Fruit fly (Drosophila melanogaster) whole organism: ENCODE results near the gene Alp12.

ENCODE experiments used
- CG8478 ChIP-seq: fragments of >200 bp; optimal IDR thresholded peaks from 2 replicates; lab custom pipeline; 2018; ENCODE audit warnings: inconsistent platforms
- Dll ChIP-seq: fragments of >200 bp; optimal IDR thresholded peaks from 2 replicates; lab custom pipeline; 2017
- EcR ChIP-seq, 2 experiments: fragments of >200 bp; optimal IDR thresholded peaks; 2 replicates each; lab custom pipeline; 2017; ENCODE audit warnings: missing biosample characterization in 2 of 2, missing genetic modification characterization in 2 of 2, missing genetic modification reagents in 2 of 2
- pan ChIP-seq: fragments of >200 bp; optimal IDR thresholded peaks from 2 replicates; lab custom pipeline; 2017
- psq ChIP-seq: fragments of >200 bp; optimal IDR thresholded peaks from 2 replicates; lab custom pipeline; 2017
- usp ChIP-seq: fragments of >200 bp; optimal IDR thresholded peaks from 2 replicates; lab custom pipeline; 2017; ENCODE audit warnings: missing biosample characterization, missing genetic modification characterization, mixed read lengths

The Alp12 gene

dm6 chr2L:19444734-19445140, 20.9 kb downstream of the Alp12 start, which contains the start of gene Hs2st:
Gene Hs2st (minus strand): TSS chr2L:19444750.
- TF ChIP-seq CG8478 (lab: Kevin White, UChicago) (no peak), pan (no peak), Dll (no peak), usp (GFP tag; lab: Kevin White, UChicago) (no peak), EcR (GFP tag; optimal IDR thresholded peaks at IDR 0.05; lab: Kevin White, UChicago) (no peak), psq (no peak)

dm6 chr2L:19452535-19453317, 28.9 kb downstream of the Alp12 start:
- TF ChIP-seq EcR (GFP tag; optimal IDR thresholded peaks at IDR 0.05; lab: Kevin White, UChicago) (no peak), pan (no peak)

- TF ChIP-seq CG8478 (lab: Kevin White, UChicago) (no peak), Dll (no peak)
Observed at dm6 chr2L:19453381-19453780, 29.5 kb downstream of the Alp12 start, which contains the start of gene Top2. Gene Top2 (minus strand): TSS chr2L:19453490.

dm6 chr2L:19454070-19454751, 30.4 kb downstream of the Alp12 start, which contains the start of gene CG10026:
Gene CG10026 (plus strand): TSS chr2L:19454256.
- no peak for TF ChIP-seq pan
- peak in 1 of 2 experiments; percentile 93 for TF ChIP-seq EcR (GFP tag; optimal IDR thresholded peaks at IDR 0.05; lab: Kevin White, UChicago)

dm6 chr2L:19455209-19455608, 31.4 kb downstream of the Alp12 start:
- no peak for TF ChIP-seq EcR (GFP tag; optimal IDR thresholded peaks at IDR 0.05; lab: Kevin White, UChicago)
- no peak for TF ChIP-seq CG8478 (lab: Kevin White, UChicago)
- no peak for TF ChIP-seq Dll
- no peak for TF ChIP-seq psq
- TF ChIP-seq usp (GFP tag; lab: Kevin White, UChicago) = no peak

dm6 chr2L:19455723-19456122, 31.9 kb downstream of the Alp12 start:
- TF ChIP-seq pan (no peak), usp (GFP tag; lab: Kevin White, UChicago) (no peak), CG8478 (lab: Kevin White, UChicago) (no peak), EcR (GFP tag; optimal IDR thresholded peaks at IDR 0.05; lab: Kevin White, UChicago) (no peak), Dll (no peak), psq (no peak)

dm6 chr2L:19457890-19458580, 34.2 kb downstream of the Alp12 start:
- TF ChIP-seq Dll (no peak), EcR (GFP tag; optimal IDR thresholded peaks at IDR 0.05; lab: Kevin White, UChicago) (no peak), psq (no peak), usp (GFP tag; lab: Kevin White, UChicago) (no peak)

- TF ChIP-seq EcR (GFP tag; optimal IDR thresholded peaks at IDR 0.05; lab: Kevin White, UChicago) (no peak), Dll (no peak), pan (no peak), CG8478 (lab: Kevin White, UChicago) (no peak), psq (no peak), usp (GFP tag; lab: Kevin White, UChicago) (no peak)
Observed at dm6 chr2L:19459404-19459803, 35.6 kb downstream of the Alp12 start.

dm6 chr2L:19462898-19463297, 39.0 kb downstream of the Alp12 start:
- TF ChIP-seq usp (GFP tag; lab: Kevin White, UChicago) (no peak), EcR (GFP tag; optimal IDR thresholded peaks at IDR 0.05; lab: Kevin White, UChicago) (no peak), Dll (no peak), CG8478 (lab: Kevin White, UChicago) (no peak), psq (no peak), pan (no peak)

dm6 chr2L:19463405-19463804, 39.6 kb downstream of the Alp12 start:
- TF ChIP-seq EcR (GFP tag; optimal IDR thresholded peaks at IDR 0.05; lab: Kevin White, UChicago) (no peak), pan (no peak), usp (GFP tag; lab: Kevin White, UChicago) (no peak), CG8478 (lab: Kevin White, UChicago) (no peak), Dll (no peak), psq (no peak)

dm6 chr2L:19463824-19464317, 40.0 kb downstream of the Alp12 start, which contains the start of gene tj:
Gene tj (plus strand): TSS chr2L:19464267.
- TF ChIP-seq Dll (peak; percentile 35), pan (no peak)

dm6 chr2L:19469090-19469489, 45.2 kb downstream of the Alp12 start:
- TF ChIP-seq usp (GFP tag; lab: Kevin White, UChicago) = no peak
- no peak for TF ChIP-seq CG8478 (lab: Kevin White, UChicago)
- no peak for TF ChIP-seq pan

dm6 chr2L:19469751-19470150, 45.9 kb downstream of the Alp12 start:
- TF ChIP-seq pan (no peak), Dll (no peak), CG8478 (lab: Kevin White, UChicago) (no peak), psq (no peak), usp (GFP tag; lab: Kevin White, UChicago) (no peak), EcR (GFP tag; optimal IDR thresholded peaks at IDR 0.05; lab: Kevin White, UChicago) (no peak)
